Fruit fly (Drosophila melanogaster) whole organism: ENCODE measurements around the gene CG32795.

Experiments used
- CG8478 ChIP-seq: fragments of >200 bp; optimal IDR thresholded peaks from 2 replicates; lab custom pipeline; 2018; ENCODE audit warnings: inconsistent platforms
- pan ChIP-seq: fragments of >200 bp; optimal IDR thresholded peaks from 2 replicates; lab custom pipeline; 2017
- usp ChIP-seq: fragments of >200 bp; optimal IDR thresholded peaks from 2 replicates; lab custom pipeline; 2017; ENCODE audit warnings: missing biosample characterization, missing genetic modification characterization, mixed read lengths

DNA sequence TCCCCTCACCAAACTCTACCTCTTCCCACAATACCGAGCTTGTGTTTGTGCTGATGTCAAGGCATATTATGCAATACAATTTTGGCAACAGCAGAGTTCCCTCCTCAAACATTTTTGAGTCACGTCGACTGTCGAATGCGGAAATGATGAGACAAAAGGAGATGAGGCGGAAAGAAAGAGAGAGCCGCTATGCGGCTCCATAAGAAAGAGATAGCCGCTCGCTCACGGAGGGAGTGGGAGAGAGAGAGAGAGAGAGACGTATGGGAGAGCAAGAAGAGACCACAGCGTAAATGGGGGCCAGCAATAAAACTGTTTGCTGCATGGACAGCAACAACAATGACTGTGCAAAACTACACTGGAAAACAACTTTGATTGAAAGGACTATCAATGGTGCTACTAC, 24.9 kb downstream of the CG32795 start:
- no peak for TF ChIP-seq usp (GFP tag; lab: Kevin White, UChicago)
- no peak for TF ChIP-seq CG8478
- no peak for TF ChIP-seq pan
